Fruit fly (Drosophila melanogaster): Measurements from ENCODE around the gene CG11313.

CG11313 gene

DNA sequence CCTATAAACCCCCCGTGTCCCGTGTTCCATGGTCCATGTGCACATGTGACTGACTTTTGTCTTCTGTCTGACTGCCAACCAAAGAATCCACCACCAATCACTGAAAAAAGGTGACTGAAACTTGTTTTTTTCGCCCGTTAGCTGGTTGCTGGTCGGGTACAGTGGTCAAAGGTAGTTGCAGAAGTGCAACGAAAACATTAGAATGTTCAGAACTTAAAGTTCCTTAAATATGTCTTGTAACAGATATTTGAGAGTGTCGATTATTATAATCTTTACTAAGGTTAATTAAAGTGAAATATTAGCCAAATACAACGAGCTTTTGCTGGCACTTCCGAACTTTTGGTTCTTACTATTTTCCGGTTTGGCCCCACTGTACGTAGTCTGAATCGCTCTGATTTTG lies 30.2 kb upstream of the CG11313 start (continued):
- TF ChIP-seq CG31441 (GFP tag; IDR thresholded peaks at IDR 0.05), result peak; percentile 66
- TF ChIP-seq CG13424 (tag; optimal IDR thresholded peaks at IDR 0.05), result peak; percentile 47
- TF ChIP-seq CG11398 (GFP tag; optimal IDR thresholded peaks at IDR 0.05), result no peak
- peak; percentile 57; the same call in 1 of the 3 replicates for TF ChIP-seq Optix (GFP tag; IDR thresholded peaks at IDR 0.05)
- TF ChIP-seq CG10147 (GFP tag; optimal IDR thresholded peaks at IDR 0.05), result no peak
- TF ChIP-seq CG2889 (GFP tag; IDR thresholded peaks at IDR 0.05), result no peak
- peak; percentile 42 for TF ChIP-seq onecut (GFP tag; IDR thresholded peaks at IDR 0.05)
- TF ChIP-seq run (tag; optimal IDR thresholded peaks at IDR 0.05), result no peak
- no peak; the same call in 1 of the 2 replicates for TF ChIP-seq CG10366 (GFP tag; IDR thresholded peaks at IDR 0.05)
- no peak for TF ChIP-seq CG12071 (GFP tag; optimal IDR thresholded peaks at IDR 0.05)
- no peak for TF ChIP-seq H2.0 (GFP tag; IDR thresholded peaks at IDR 0.05)
- peak; percentile 37; the same call in 1 of the 2 replicates for TF ChIP-seq lmd (GFP tag; IDR thresholded peaks at IDR 0.05)
- TF ChIP-seq CG14050 (GFP tag; IDR thresholded peaks at IDR 0.05), result no peak
- TF ChIP-seq Hand (GFP tag; optimal IDR thresholded peaks at IDR 0.05), result no peak
- TF ChIP-seq CG2678 (tag; optimal IDR thresholded peaks at IDR 0.05), result peak; percentile 65
- no peak for TF ChIP-seq ERR (GFP tag; optimal IDR thresholded peaks at IDR 0.05)
- TF ChIP-seq fu2 (GFP tag; optimal IDR thresholded peaks at IDR 0.05), result no peak
- no peak for TF ChIP-seq fru (optimal IDR thresholded peaks at IDR 0.05)
- TF ChIP-seq CG16863 (GFP tag; optimal IDR thresholded peaks at IDR 0.05), result peak; percentile 31
- no peak for TF ChIP-seq mld (GFP tag; IDR thresholded peaks at IDR 0.05; ENCODE audit: partially characterized antibody)
- peak; percentile 45 for TF ChIP-seq nerfin-1 (tag; optimal IDR thresholded peaks at IDR 0.05)
- TF ChIP-seq ap (GFP tag; IDR thresholded peaks at IDR 0.05), result no peak
- peak; percentile 56 for TF ChIP-seq unpg (GFP tag; optimal IDR thresholded peaks at IDR 0.05)
- no peak for TF ChIP-seq wor (GFP tag; IDR thresholded peaks at IDR 0.05)
- TF ChIP-seq Sox100B (GFP tag; optimal IDR thresholded peaks at IDR 0.05), result peak; percentile 51
- no peak for TF ChIP-seq Hey (tag; optimal IDR thresholded peaks at IDR 0.05)
- no peak for TF ChIP-seq TFAM (GFP tag; optimal IDR thresholded peaks at IDR 0.05)
- no peak for TF ChIP-seq bbx (GFP tag; IDR thresholded peaks at IDR 0.05; ENCODE audit: partially characterized antibody)
- TF ChIP-seq Hmr (GFP tag; optimal IDR thresholded peaks at IDR 0.05), result peak; percentile 10
- TF ChIP-seq Ets65A (GFP tag), result no peak
- no peak for TF ChIP-seq C15 (GFP tag; IDR thresholded peaks at IDR 0.05)
- peak; percentile 9 for TF ChIP-seq CG17802 (tag; optimal IDR thresholded peaks at IDR 0.05)
- TF ChIP-seq CG17385 (GFP tag; optimal IDR thresholded peaks at IDR 0.05), result peak; percentile 47
- peak; percentile 39; the same call in 1 of the 2 replicates for TF ChIP-seq esg (GFP tag; conservative IDR thresholded peaks at IDR 0.05)
- TF ChIP-seq da (GFP tag; optimal IDR thresholded peaks at IDR 0.05), result no peak
- TF ChIP-seq CG34376 (GFP tag; optimal IDR thresholded peaks at IDR 0.05), result no peak
- no peak for TF ChIP-seq Dp (GFP tag; optimal IDR thresholded peaks at IDR 0.05)
- no peak for TF ChIP-seq rib (GFP tag; IDR thresholded peaks at IDR 0.05)
- TF ChIP-seq cad (GFP tag; optimal IDR thresholded peaks at IDR 0.05), result no peak
- peak; percentile 16 for TF ChIP-seq CG13775 (GFP tag; optimal IDR thresholded peaks at IDR 0.05)
- no peak for TF ChIP-seq CG30020 (tag; optimal IDR thresholded peaks at IDR 0.05)
- TF ChIP-seq Pdp1 (GFP tag; optimal IDR thresholded peaks at IDR 0.05), result peak; percentile 29 to 54
- TF ChIP-seq chn (GFP tag; optimal IDR thresholded peaks at IDR 0.05), result peak; percentile 48
- TF ChIP-seq zfh1 (GFP tag; IDR thresholded peaks at IDR 0.05), result peak; percentile 62; the same call in 2 of the 3 replicates
- TF ChIP-seq crol (GFP tag; IDR thresholded peaks at IDR 0.05), result no peak
- TF ChIP-seq CG6813 (GFP tag; optimal IDR thresholded peaks at IDR 0.05), result peak; percentile 52
- peak; percentile 80 for TF ChIP-seq CG10979 (tag; optimal IDR thresholded peaks at IDR 0.05)
- TF ChIP-seq CG6175 (GFP tag; IDR thresholded peaks at IDR 0.05), result no peak
- TF ChIP-seq ro (GFP tag; IDR thresholded peaks at IDR 0.05), result no peak
- TF ChIP-seq CG31224 (GFP tag; IDR thresholded peaks at IDR 0.05), result no peak
- no peak for TF ChIP-seq CG15479 (GFP tag; optimal IDR thresholded peaks at IDR 0.05)
- TF ChIP-seq CG15514 (GFP tag; optimal IDR thresholded peaks at IDR 0.05), result no peak

All from whole organism, embryonic.